Fruit fly (Drosophila melanogaster) whole organism, embryonic: ENCODE measurements around the gene Fpgs1.

Experiments
- Abd-B ChIP-seq: fragments of 200-800 bp; sonication (Bioruptor generic); optimal IDR thresholded peaks from 2 replicates; lab custom pipeline; 2018; ENCODE audit warnings: missing biosample characterization, mild to moderate bottlenecking, missing genetic modification characterization, moderate library complexity
- Ada2b ChIP-seq: fragments of 200-800 bp; sonication (Bioruptor generic); IDR thresholded peaks from 2 replicates; pipeline ENCODE4 v1.3.6; 2022; ENCODE audit warnings: missing biosample characterization, missing genetic modification characterization
- CG10979 ChIP-seq: fragments of 200-800 bp; sonication (Bioruptor generic); optimal IDR thresholded peaks from 2 replicates; lab custom pipeline; 2018; ENCODE audit warnings: missing biosample characterization, mild to moderate bottlenecking, missing genetic modification characterization, moderate library complexity
- CG11093 ChIP-seq: fragments of 200-800 bp; sonication (Bioruptor generic); IDR thresholded peaks from 3 replicates; pipeline ENCODE4 v1.3.6; 2022; ENCODE audit warnings: missing biosample characterization, missing genetic modification characterization
- CG11695 ChIP-seq: fragments of 200-800 bp; sonication (Bioruptor generic); IDR thresholded peaks from 3 replicates; pipeline ENCODE4 v1.3.6; 2022; ENCODE audit warnings: missing biosample characterization, missing genetic modification characterization
- CG12391 ChIP-seq: fragments of 200-800 bp; sonication (Bioruptor generic); optimal IDR thresholded peaks from 3 replicates; lab custom pipeline; 2018; ENCODE audit warnings: missing biosample characterization, mild to moderate bottlenecking, missing genetic modification characterization, moderate library complexity
- CG13296 ChIP-seq: fragments of 200-800 bp; sonication (Bioruptor generic); optimal IDR thresholded peaks from 3 replicates; lab custom pipeline; 2018; ENCODE audit warnings: missing biosample characterization, mild to moderate bottlenecking, missing genetic modification characterization
- CG15479 ChIP-seq: fragments of 200-800 bp; sonication (Bioruptor generic); optimal IDR thresholded peaks from 3 replicates; lab custom pipeline; 2019; ENCODE audit warnings: missing biosample characterization, mild to moderate bottlenecking, missing genetic modification characterization, moderate library complexity
- CG16815 ChIP-seq: fragments of 200-800 bp; sonication (Bioruptor generic); optimal IDR thresholded peaks from 3 replicates; lab custom pipeline; 2017; ENCODE audit warnings: missing biosample characterization, mild to moderate bottlenecking, missing genetic modification characterization
- CG2875 ChIP-seq: fragments of 200-800 bp; sonication (Bioruptor generic); optimal IDR thresholded peaks from 2 replicates; lab custom pipeline; 2017; ENCODE audit warnings: missing biosample characterization, mild to moderate bottlenecking, missing genetic modification characterization, missing genetic modification reagents
- CG30431 ChIP-seq: fragments of 200-800 bp; sonication (Bioruptor generic); optimal IDR thresholded peaks from 2 replicates; lab custom pipeline; 2017; ENCODE audit warnings: missing biosample characterization, missing genetic modification characterization
- CG31441 ChIP-seq: fragments of 200-800 bp; sonication (Bioruptor generic); IDR thresholded peaks from 2 replicates; pipeline ENCODE4 v1.3.6; 2022; ENCODE audit warnings: missing biosample characterization, missing genetic modification characterization
- CG3163 ChIP-seq: fragments of 200-800 bp; sonication (Bioruptor generic); optimal IDR thresholded peaks from 3 replicates; lab custom pipeline; 2016; ENCODE audit warnings: missing biosample characterization, missing genetic modification characterization
- CG7928 ChIP-seq: fragments of 200-800 bp; sonication (Bioruptor generic); optimal IDR thresholded peaks from 2 replicates; lab custom pipeline; 2017; ENCODE audit warnings: missing biosample characterization, mild to moderate bottlenecking, missing genetic modification characterization
- CG8290 ChIP-seq, 3 experiments: fragments of 200-800 bp; sonication (Bioruptor generic); optimal IDR thresholded peaks; 2 replicates each; lab custom pipeline; 2016 to 2019; ENCODE audit warnings: missing biosample characterization in 3 of 3, missing genetic modification characterization in 3 of 3, mild to moderate bottlenecking in 2 of 3, moderate library complexity in 1 of 3
- CTCF ChIP-seq: fragments of 200-800 bp; sonication (Bioruptor generic); optimal IDR thresholded peaks from 2 replicates; lab custom pipeline; 2017; ENCODE audit warnings: missing biosample characterization, mild to moderate bottlenecking, missing genetic modification characterization, moderate library complexity
- CkIIα-i1 ChIP-seq: fragments of 200-800 bp; sonication (Bioruptor generic); IDR thresholded peaks from 2 replicates; pipeline ENCODE4 v1.3.6; 2022; ENCODE audit warnings: missing biosample characterization, missing genetic modification characterization
- CrebB ChIP-seq: fragments of 200-800 bp; sonication (Bioruptor generic); optimal IDR thresholded peaks from 3 replicates; lab custom pipeline; 2018; ENCODE audit warnings: missing biosample characterization, mild to moderate bottlenecking, missing genetic modification characterization
- Dfd ChIP-seq, 2 experiments: fragments of >200 bp; optimal IDR thresholded peaks; 2 replicates each; lab custom pipeline; 2017; ENCODE audit warnings: missing biosample characterization in 2 of 2, missing genetic modification characterization in 2 of 2
- E2f2 ChIP-seq: fragments of 200-800 bp; sonication (Bioruptor generic); IDR thresholded peaks from 2 replicates; pipeline ENCODE4 v1.3.6; 2022; ENCODE audit warnings: missing biosample characterization, missing genetic modification characterization
- GATAe ChIP-seq: fragments of 200-800 bp; sonication (Bioruptor generic); conservative IDR thresholded peaks from 2 replicates; pipeline ENCODE4 v1.3.6; 2022; ENCODE audit warnings: missing biosample characterization, missing genetic modification characterization
- Hr78 ChIP-seq, 2 experiments: fragments of 200-800 bp in 1 of 2; fragments of >200 bp in 1 of 2; sonication (Bioruptor generic) in 1 of 2; optimal IDR thresholded peaks; 2 replicates each; lab custom pipeline; 2017 to 2019; ENCODE audit warnings: missing biosample characterization in 2 of 2, missing genetic modification characterization in 2 of 2, mild to moderate bottlenecking in 1 of 2, moderate library complexity in 1 of 2
- Mrtf ChIP-seq: fragments of 200-800 bp; sonication (Bioruptor generic); IDR thresholded peaks from 3 replicates; pipeline ENCODE4 v1.3.6; 2022; ENCODE audit warnings: missing biosample characterization, missing genetic modification characterization
- NC2α ChIP-seq: fragments of 200-800 bp; sonication (Bioruptor generic); optimal IDR thresholded peaks from 2 replicates; lab custom pipeline; 2016; ENCODE audit warnings: missing biosample characterization, missing genetic modification characterization
- NfI ChIP-seq: fragments of 200-800 bp; sonication (Bioruptor generic); optimal IDR thresholded peaks from 3 replicates; lab custom pipeline; 2018; ENCODE audit warnings: missing biosample characterization, mild to moderate bottlenecking, missing genetic modification characterization, moderate library complexity
- PHDP ChIP-seq: fragments of 200-800 bp; sonication (Bioruptor generic); optimal IDR thresholded peaks from 3 replicates; lab custom pipeline; 2018; ENCODE audit warnings: missing biosample characterization, mild to moderate bottlenecking, missing genetic modification characterization, moderate library complexity
- Ptx1 ChIP-seq: fragments of 200-800 bp; sonication (Bioruptor generic); IDR thresholded peaks from 2 replicates; pipeline ENCODE4 v1.3.6; 2022; ENCODE audit warnings: missing biosample characterization, missing genetic modification characterization
- Tbp ChIP-seq: fragments of >200 bp; optimal IDR thresholded peaks from 2 replicates; lab custom pipeline; 2018; ENCODE audit warnings: missing biosample characterization, missing genetic modification characterization
- al ChIP-seq: fragments of 200-800 bp; sonication (Bioruptor generic); IDR thresholded peaks from 2 replicates; pipeline ENCODE4 v1.3.6; 2022; ENCODE audit warnings: missing biosample characterization, missing genetic modification characterization
- bigmax ChIP-seq: fragments of 200-800 bp; sonication (Bioruptor generic); optimal IDR thresholded peaks from 2 replicates; lab custom pipeline; 2018; ENCODE audit warnings: missing biosample characterization, mild to moderate bottlenecking, missing genetic modification characterization
- cas ChIP-seq: fragments of 200-800 bp; sonication (Bioruptor generic); IDR thresholded peaks from 2 replicates; pipeline ENCODE4 v1.3.6; 2022; ENCODE audit warnings: missing biosample characterization, missing genetic modification characterization
- cato ChIP-seq: fragments of 200-800 bp; sonication (Bioruptor generic); optimal IDR thresholded peaks from 2 replicates; lab custom pipeline; 2016; ENCODE audit warnings: missing biosample characterization, missing genetic modification characterization, borderline replicate concordance
- dm ChIP-seq: fragments of 200-800 bp; sonication (Bioruptor generic); optimal IDR thresholded peaks from 3 replicates; lab custom pipeline; 2016; ENCODE audit warnings: missing biosample characterization, missing genetic modification characterization
- dysf ChIP-seq: fragments of 200-800 bp; sonication (Bioruptor generic); IDR thresholded peaks from 3 replicates; pipeline ENCODE4 v1.3.6; 2022; ENCODE audit warnings: missing biosample characterization, missing genetic modification characterization
- eve ChIP-seq, 2 experiments: fragments of >200 bp; optimal IDR thresholded peaks; 2 replicates each; lab custom pipeline; 2017; ENCODE audit warnings: missing biosample characterization in 2 of 2, missing genetic modification characterization in 2 of 2
- fru ChIP-seq: fragments of >200 bp; optimal IDR thresholded peaks from 2 replicates; lab custom pipeline; 2017
- gfzf ChIP-seq: fragments of 200-800 bp; sonication (Bioruptor generic); optimal IDR thresholded peaks from 2 replicates; lab custom pipeline; 2016; ENCODE audit warnings: missing biosample characterization, mild to moderate bottlenecking, missing genetic modification characterization, moderate library complexity
- grau ChIP-seq: fragments of 200-800 bp; optimal IDR thresholded peaks from 3 replicates; lab custom pipeline; 2019; ENCODE audit warnings: missing biosample characterization, mild to moderate bottlenecking, missing genetic modification characterization, moderate library complexity
- gsb-n ChIP-seq: fragments of 200-800 bp; sonication (Bioruptor generic); optimal IDR thresholded peaks from 3 replicates; lab custom pipeline; 2018; ENCODE audit warnings: missing biosample characterization, mild to moderate bottlenecking, missing genetic modification characterization
- lmd ChIP-seq: fragments of 200-800 bp; sonication (Bioruptor generic); IDR thresholded peaks from 2 replicates; pipeline ENCODE4 v1.3.6; 2022; ENCODE audit warnings: missing biosample characterization, missing genetic modification characterization
- mam ChIP-seq: fragments of 200-800 bp; sonication (Bioruptor generic); optimal IDR thresholded peaks from 3 replicates; lab custom pipeline; 2016; ENCODE audit warnings: missing biosample characterization, missing genetic modification characterization
- nerfin-1 ChIP-seq: fragments of 200-800 bp; sonication (Bioruptor generic); optimal IDR thresholded peaks from 3 replicates; lab custom pipeline; 2019; ENCODE audit warnings: missing biosample characterization, mild to moderate bottlenecking, missing genetic modification characterization, moderate library complexity
- nerfin-2 ChIP-seq: fragments of 200-800 bp; sonication (Bioruptor generic); IDR thresholded peaks from 2 replicates; pipeline ENCODE4 v1.3.6; 2022; ENCODE audit warnings: missing biosample characterization, missing genetic modification characterization; ENCODE audit not compliant: partially characterized antibody
- prd ChIP-seq, 3 experiments: fragments of >200 bp in 2 of 3; fragments of 200-800 bp in 1 of 3; sonication (Bioruptor generic) in 1 of 3; optimal IDR thresholded peaks in 2 of 3; IDR thresholded peaks in 1 of 3; 2 replicates in 2 of 3; 3 replicates in 1 of 3; pipeline versions ENCODE4 v1.3.6 to Lab custom; 2017 to 2022; ENCODE audit warnings: missing biosample characterization in 1 of 3, missing genetic modification characterization in 1 of 3
- psq ChIP-seq: fragments of 200-800 bp; sonication (Bioruptor generic); optimal IDR thresholded peaks from 2 replicates; lab custom pipeline; 2017; ENCODE audit warnings: missing biosample characterization, missing genetic modification characterization
- run ChIP-seq: fragments of 200-800 bp; sonication (Bioruptor generic); optimal IDR thresholded peaks from 3 replicates; lab custom pipeline; 2018; ENCODE audit warnings: missing biosample characterization, mild to moderate bottlenecking, missing genetic modification characterization
- stwl ChIP-seq: fragments of 200-800 bp; sonication (Bioruptor generic); optimal IDR thresholded peaks from 3 replicates; lab custom pipeline; 2018; ENCODE audit warnings: missing biosample characterization, mild to moderate bottlenecking, missing genetic modification characterization, moderate library complexity
- trem ChIP-seq: fragments of 200-800 bp; optimal IDR thresholded peaks from 3 replicates; lab custom pipeline; 2019; ENCODE audit warnings: missing biosample characterization, mild to moderate bottlenecking, missing genetic modification characterization, moderate library complexity

Fpgs1 gene

DNA sequence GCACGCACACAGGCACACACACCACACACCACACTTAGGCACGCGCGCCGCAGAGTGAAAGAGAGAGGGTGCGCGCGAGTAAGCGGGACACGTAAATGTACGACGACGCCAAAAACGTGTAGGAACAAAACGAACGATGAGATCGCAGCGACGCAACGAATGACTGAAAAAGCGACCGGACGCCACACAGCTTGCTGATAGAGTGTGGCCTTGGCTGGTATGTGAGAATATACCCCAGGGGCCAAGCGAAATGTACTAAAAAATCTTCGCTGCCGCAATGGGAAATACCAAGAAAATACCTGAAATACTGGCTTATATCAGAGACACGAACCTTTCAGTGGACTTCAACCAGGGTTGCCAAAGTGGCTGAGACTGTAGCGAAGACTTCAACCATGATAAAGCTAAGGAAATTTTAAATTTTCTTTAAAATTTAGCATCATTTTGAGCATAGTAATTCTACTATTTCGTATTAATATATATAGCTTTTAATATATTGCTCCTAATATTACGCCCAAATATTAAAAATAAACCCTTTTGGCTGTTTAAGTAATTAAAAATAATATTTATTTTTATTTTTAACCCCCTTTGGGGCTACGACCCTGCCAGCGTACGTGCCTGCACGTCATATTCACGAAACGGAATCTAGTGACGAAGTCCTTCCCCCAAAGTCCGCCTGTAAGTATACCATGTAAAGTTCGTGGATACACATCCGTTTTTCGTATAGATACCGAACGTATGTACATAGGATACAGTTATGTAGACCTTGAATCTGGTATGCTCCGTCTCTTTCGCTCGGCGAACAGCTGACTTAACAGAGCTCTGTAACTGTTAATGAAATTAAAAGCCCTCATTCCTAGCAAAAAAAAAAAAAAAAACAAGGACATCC is 28.4 kb upstream of the Fpgs1 start, which contains the start of gene Pits (continued):
- no peak for TF ChIP-seq Mrtf
- peak; percentile 55; the same call in 2 of the 3 replicates for TF ChIP-seq dysf (GFP tag; lab: Robert Waterston, UW)
- 0 out of 3 replicates have a peak, but pooled peaks have one; percentile 7 for TF ChIP-seq CG11695
- no peak; the same call in 1 of the 2 replicates for TF ChIP-seq cas (GFP tag; lab: Robert Waterston, UW)
- peak; percentile 34 for TF ChIP-seq trem (tag; lab: Kevin White, UChicago)
- peak; percentile 55 for TF ChIP-seq CG13296 (GFP tag; lab: Kevin White, UChicago)
- no peak for TF ChIP-seq CG30431 (GFP tag; lab: Kevin White, UChicago)
- peak; percentile 61 for TF ChIP-seq Ptx1 (GFP tag; lab: Robert Waterston, UW)
- peak; percentile 56 for TF ChIP-seq grau (tag; lab: Kevin White, UChicago)
- peak; percentile 55 for TF ChIP-seq CG8290 (GFP tag; optimal IDR thresholded peaks at IDR 0.05; lab: Kevin White, UChicago)
- peak in 1 of 2 experiments; percentile 84 for TF ChIP-seq CG8290 (tag; optimal IDR thresholded peaks at IDR 0.05; lab: Kevin White, UChicago)
- TF ChIP-seq lmd = peak; percentile 45; the same call in 1 of the 2 replicates
- TF ChIP-seq GATAe = no peak; the same call in 1 of the 2 replicates
- no peak for TF ChIP-seq Tbp (GFP tag; lab: Kevin White, UChicago)
- TF ChIP-seq Abd-B = peak; percentile 27
- TF ChIP-seq dm (GFP tag; lab: Kevin White, UChicago) = peak; percentile 86
- TF ChIP-seq PHDP (tag; lab: Kevin White, UChicago) = peak; percentile 10
- TF ChIP-seq psq (GFP tag; lab: Kevin White, UChicago) = peak; percentile 37
- TF ChIP-seq stwl (tag; lab: Kevin White, UChicago) = no peak
- peak; percentile 55 for TF ChIP-seq CG12391 (tag; lab: Kevin White, UChicago)
- TF ChIP-seq nerfin-1 (tag; lab: Kevin White, UChicago) = peak; percentile 48
- TF ChIP-seq CG3163 (GFP tag; lab: Kevin White, UChicago) = peak; percentile 61
- no peak for TF ChIP-seq eve (GFP tag; optimal IDR thresholded peaks at IDR 0.05; lab: Kevin White, UChicago)
- 0 out of 2 replicates have a peak, but pooled peaks have one; percentile 9 for TF ChIP-seq Ada2b (GFP tag; lab: Robert Waterston, UW)
- no peak for TF ChIP-seq NfI
- TF ChIP-seq fru (lab: Kevin White, UChicago) = no peak
- peak; percentile 52 for TF ChIP-seq bigmax (GFP tag; lab: Kevin White, UChicago)
- no peak for TF ChIP-seq cato (GFP tag; lab: Kevin White, UChicago)
- TF ChIP-seq CG10979 (tag; lab: Kevin White, UChicago) = peak; percentile 17
- TF ChIP-seq NC2α (GFP tag; lab: Kevin White, UChicago) = no peak
- no peak for TF ChIP-seq al (GFP tag; lab: Robert Waterston, UW)
- no peak for TF ChIP-seq nerfin-2 (GFP tag; lab: Robert Waterston, UW)
- TF ChIP-seq CG11093 (GFP tag; lab: Robert Waterston, UW) = no peak
- TF ChIP-seq mam (GFP tag; lab: Kevin White, UChicago) = no peak
- peak; percentile 43 for TF ChIP-seq CG16815 (GFP tag; lab: Kevin White, UChicago)
- peak; percentile 65 for TF ChIP-seq CG7928 (GFP tag; lab: Kevin White, UChicago)
- no peak for TF ChIP-seq CG2875 (GFP tag; lab: Kevin White, UChicago)
- no peak for TF ChIP-seq Dfd (GFP tag; optimal IDR thresholded peaks at IDR 0.05; lab: Kevin White, UChicago)
- peak; percentile 65 for TF ChIP-seq CTCF (GFP tag; lab: Kevin White, UChicago)
- TF ChIP-seq CrebB (tag; lab: Kevin White, UChicago) = peak; percentile 82
- no peak for TF ChIP-seq Hr78 (GFP tag; optimal IDR thresholded peaks at IDR 0.05; lab: Kevin White, UChicago)
- 0 out of 2 replicates have a peak, but pooled peaks have one; percentile 7 for TF ChIP-seq CG31441 (GFP tag; lab: Robert Waterston, UW)
- TF ChIP-seq E2f2 (GFP tag; lab: Robert Waterston, UW) = peak; percentile 67
- TF ChIP-seq run (tag; lab: Kevin White, UChicago) = peak; percentile 19
- TF ChIP-seq prd (optimal IDR thresholded peaks at IDR 0.05; lab: Kevin White, UChicago) = no peak
- peak; percentile 59 for TF ChIP-seq prd (GFP tag; IDR thresholded peaks at IDR 0.05; lab: Robert Waterston, UW)
- TF ChIP-seq gsb-n (tag; lab: Kevin White, UChicago) = peak; percentile 16
- peak; percentile 99 for TF ChIP-seq gfzf
- no peak for TF ChIP-seq CkIIα-i1 (GFP tag; lab: Robert Waterston, UW)
- TF ChIP-seq CG15479 (GFP tag; lab: Kevin White, UChicago) = peak; percentile 39
